Fruit fly (Drosophila melanogaster) whole organism, embryonic: ENCODE results near the gene CG12643.

Source experiments
- Atf3 ChIP-seq: fragments of 200-800 bp; sonication (Bioruptor generic); optimal IDR thresholded peaks from 3 replicates; lab custom pipeline; 2016; ENCODE audit warnings: missing biosample characterization, missing genetic modification characterization
- CG12104 ChIP-seq: fragments of 200-800 bp; sonication (Bioruptor generic); optimal IDR thresholded peaks from 3 replicates; lab custom pipeline; 2016; ENCODE audit warnings: missing biosample characterization, missing genetic modification characterization
- CG15073 ChIP-seq: fragments of 200-800 bp; sonication (Bioruptor generic); optimal IDR thresholded peaks from 2 replicates; lab custom pipeline; 2016; ENCODE audit warnings: missing biosample characterization, missing genetic modification characterization
- CG16815 ChIP-seq: fragments of 200-800 bp; sonication (Bioruptor generic); optimal IDR thresholded peaks from 3 replicates; lab custom pipeline; 2017; ENCODE audit warnings: missing biosample characterization, mild to moderate bottlenecking, missing genetic modification characterization
- CG17568 ChIP-seq: fragments of 200-800 bp; sonication (Bioruptor generic); optimal IDR thresholded peaks from 2 replicates; lab custom pipeline; 2018; ENCODE audit warnings: missing biosample characterization, mild to moderate bottlenecking, missing genetic modification characterization, moderate library complexity
- CG17829 ChIP-seq: fragments of 200-800 bp; optimal IDR thresholded peaks from 2 replicates; lab custom pipeline; 2019; ENCODE audit warnings: missing biosample characterization, mild to moderate bottlenecking, missing genetic modification characterization, moderate library complexity
- CG3281 ChIP-seq: fragments of 200-800 bp; sonication (Bioruptor generic); optimal IDR thresholded peaks from 3 replicates; lab custom pipeline; 2017; ENCODE audit warnings: missing biosample characterization, mild to moderate bottlenecking, missing genetic modification characterization
- CG3838 ChIP-seq: fragments of 200-800 bp; sonication (Bioruptor generic); optimal IDR thresholded peaks from 3 replicates; lab custom pipeline; 2016; ENCODE audit warnings: missing biosample characterization, missing genetic modification characterization
- CG4854 ChIP-seq: fragments of 200-800 bp; sonication (Bioruptor generic); optimal IDR thresholded peaks from 2 replicates; lab custom pipeline; 2016; ENCODE audit warnings: missing biosample characterization, missing genetic modification characterization, inconsistent platforms
- CG5953 ChIP-seq: fragments of 200-800 bp; sonication (Bioruptor generic); IDR thresholded peaks from 2 replicates; pipeline ENCODE4 v1.3.6; 2022; ENCODE audit warnings: missing biosample characterization, missing genetic modification characterization
- CG6813 ChIP-seq: fragments of 200-800 bp; sonication (Bioruptor generic); optimal IDR thresholded peaks from 2 replicates; lab custom pipeline; 2017; ENCODE audit warnings: missing biosample characterization, missing genetic modification characterization, mild to moderate bottlenecking, moderate library complexity, missing genetic modification reagents
- CG7372 ChIP-seq: fragments of 200-800 bp; sonication (Bioruptor generic); IDR thresholded peaks from 2 replicates; pipeline ENCODE4 v1.3.6; 2022; ENCODE audit warnings: missing biosample characterization, missing genetic modification characterization
- CG7839 ChIP-seq: fragments of 200-800 bp; sonication (Bioruptor generic); optimal IDR thresholded peaks from 3 replicates; lab custom pipeline; 2018; ENCODE audit warnings: missing biosample characterization, mild to moderate bottlenecking, missing genetic modification characterization, moderate library complexity
- CG7928 ChIP-seq: fragments of 200-800 bp; sonication (Bioruptor generic); optimal IDR thresholded peaks from 2 replicates; lab custom pipeline; 2017; ENCODE audit warnings: missing biosample characterization, mild to moderate bottlenecking, missing genetic modification characterization
- CHES-1-like ChIP-seq: fragments of 200-800 bp; sonication (Bioruptor generic); optimal IDR thresholded peaks from 2 replicates; lab custom pipeline; 2016; ENCODE audit warnings: missing biosample characterization, missing genetic modification characterization
- CTCF ChIP-seq: fragments of 200-800 bp; sonication (Bioruptor generic); optimal IDR thresholded peaks from 2 replicates; lab custom pipeline; 2017; ENCODE audit warnings: missing biosample characterization, mild to moderate bottlenecking, missing genetic modification characterization, moderate library complexity
- Dbx ChIP-seq: fragments of 200-800 bp; sonication (Bioruptor generic); IDR thresholded peaks from 3 replicates; pipeline ENCODE4 v1.3.6; 2022; ENCODE audit warnings: missing biosample characterization, missing genetic modification characterization
- GATAe ChIP-seq: fragments of 200-800 bp; sonication (Bioruptor generic); conservative IDR thresholded peaks from 2 replicates; pipeline ENCODE4 v1.3.6; 2022; ENCODE audit warnings: missing biosample characterization, missing genetic modification characterization
- Hr3 ChIP-seq: fragments of 200-800 bp; sonication (Bioruptor generic); optimal IDR thresholded peaks from 3 replicates; lab custom pipeline; 2016; ENCODE audit warnings: missing biosample characterization, missing genetic modification characterization
- Hsf ChIP-seq: fragments of 200-800 bp; sonication (Bioruptor generic); optimal IDR thresholded peaks from 3 replicates; lab custom pipeline; 2016; ENCODE audit warnings: missing biosample characterization, missing genetic modification characterization
- MBD-R2 ChIP-seq: fragments of 200-800 bp; sonication (Bioruptor generic); IDR thresholded peaks from 2 replicates; pipeline ENCODE4 v1.3.6; 2022; ENCODE audit warnings: missing biosample characterization, missing genetic modification characterization
- Ptx1 ChIP-seq: fragments of 200-800 bp; sonication (Bioruptor generic); IDR thresholded peaks from 2 replicates; pipeline ENCODE4 v1.3.6; 2022; ENCODE audit warnings: missing biosample characterization, missing genetic modification characterization
- Rfx ChIP-seq: fragments of 200-800 bp; sonication (Bioruptor generic); IDR thresholded peaks from 2 replicates; pipeline ENCODE4 v1.3.6; 2022; ENCODE audit warnings: missing biosample characterization, missing genetic modification characterization
- Scr ChIP-seq: fragments of 200-800 bp; sonication (Bioruptor generic); IDR thresholded peaks from 2 replicates; pipeline ENCODE4 v1.3.6; 2022; ENCODE audit warnings: missing biosample characterization, missing genetic modification characterization; ENCODE audit not compliant: partially characterized antibody
- Sox102F ChIP-seq: fragments of 200-800 bp; sonication (Bioruptor generic); optimal IDR thresholded peaks from 2 replicates; lab custom pipeline; 2018; ENCODE audit warnings: missing biosample characterization, mild to moderate bottlenecking, missing genetic modification characterization, moderate library complexity
- TFAM ChIP-seq: fragments of 200-800 bp; sonication (Bioruptor generic); optimal IDR thresholded peaks from 2 replicates; lab custom pipeline; 2017; ENCODE audit warnings: missing biosample characterization, missing genetic modification characterization, inconsistent platforms
- abd-A ChIP-seq: fragments of 200-800 bp; sonication (Bioruptor generic); optimal IDR thresholded peaks from 3 replicates; lab custom pipeline; 2019; ENCODE audit warnings: missing biosample characterization, mild to moderate bottlenecking, missing genetic modification characterization, moderate library complexity
- amos ChIP-seq: fragments of 200-800 bp; sonication (Bioruptor generic); IDR thresholded peaks from 2 replicates; pipeline ENCODE4 v1.3.6; 2022; ENCODE audit warnings: missing biosample characterization, missing genetic modification characterization; ENCODE audit not compliant: partially characterized antibody
- dysf ChIP-seq: fragments of 200-800 bp; sonication (Bioruptor generic); IDR thresholded peaks from 3 replicates; pipeline ENCODE4 v1.3.6; 2022; ENCODE audit warnings: missing biosample characterization, missing genetic modification characterization
- gem ChIP-seq: fragments of 200-800 bp; sonication (Bioruptor generic); optimal IDR thresholded peaks from 2 replicates; lab custom pipeline; 2019; ENCODE audit warnings: missing biosample characterization, mild to moderate bottlenecking, missing genetic modification characterization, moderate library complexity
- grau ChIP-seq: fragments of 200-800 bp; optimal IDR thresholded peaks from 3 replicates; lab custom pipeline; 2019; ENCODE audit warnings: missing biosample characterization, mild to moderate bottlenecking, missing genetic modification characterization, moderate library complexity
- ken ChIP-seq: fragments of 200-800 bp; sonication (Bioruptor generic); IDR thresholded peaks from 3 replicates; pipeline ENCODE4 v1.3.6; 2022; ENCODE audit warnings: missing biosample characterization, missing genetic modification characterization
- lmd ChIP-seq: fragments of 200-800 bp; sonication (Bioruptor generic); IDR thresholded peaks from 2 replicates; pipeline ENCODE4 v1.3.6; 2022; ENCODE audit warnings: missing biosample characterization, missing genetic modification characterization
- nmo ChIP-seq: fragments of 200-800 bp; sonication (Bioruptor generic); optimal IDR thresholded peaks from 2 replicates; lab custom pipeline; 2018; ENCODE audit warnings: missing biosample characterization, mild to moderate bottlenecking, missing genetic modification characterization, moderate library complexity
- nom ChIP-seq: fragments of 200-800 bp; sonication (Bioruptor generic); optimal IDR thresholded peaks from 2 replicates; lab custom pipeline; 2017; ENCODE audit warnings: missing biosample characterization, missing genetic modification characterization, mild to moderate bottlenecking, moderate library complexity, missing genetic modification reagents
- sd ChIP-seq: fragments of 200-800 bp; sonication (Bioruptor generic); optimal IDR thresholded peaks from 3 replicates; lab custom pipeline; 2018; ENCODE audit warnings: missing biosample characterization, mild to moderate bottlenecking, missing genetic modification characterization, moderate library complexity
- shn ChIP-seq: fragments of 200-800 bp; sonication (Bioruptor generic); optimal IDR thresholded peaks from 3 replicates; lab custom pipeline; 2016; ENCODE audit warnings: missing biosample characterization, missing genetic modification characterization
- slbo ChIP-seq: fragments of 200-800 bp; sonication (Bioruptor generic); IDR thresholded peaks from 2 replicates; pipeline ENCODE4 v1.3.6; 2022; ENCODE audit warnings: missing biosample characterization, missing genetic modification characterization
- sqz ChIP-seq: fragments of 200-800 bp; sonication (Bioruptor generic); optimal IDR thresholded peaks from 3 replicates; lab custom pipeline; 2018; ENCODE audit warnings: missing biosample characterization, mild to moderate bottlenecking, missing genetic modification characterization
- toy ChIP-seq: fragments of 200-800 bp; sonication (Bioruptor generic); IDR thresholded peaks from 2 replicates; pipeline ENCODE4 v1.3.6; 2022; ENCODE audit warnings: missing biosample characterization, missing genetic modification characterization
- trh ChIP-seq: fragments of 200-800 bp; sonication (Bioruptor generic); optimal IDR thresholded peaks from 2 replicates; lab custom pipeline; 2016; ENCODE audit warnings: missing biosample characterization, missing genetic modification characterization
- unpg ChIP-seq: fragments of 200-800 bp; sonication (Bioruptor generic); optimal IDR thresholded peaks from 3 replicates; lab custom pipeline; 2018; ENCODE audit warnings: missing biosample characterization, mild to moderate bottlenecking, missing genetic modification characterization, moderate library complexity

CG12643 gene

dm6 chrX:10244763-10245162 is 20.3 kb downstream of the CG12643 start (continued):
- TF ChIP-seq unpg (GFP tag; lab: Kevin White, UChicago), result no peak
- TF ChIP-seq Sox102F (GFP tag; lab: Kevin White, UChicago), result peak; percentile 25
- no peak for TF ChIP-seq nom
- no peak for TF ChIP-seq TFAM (GFP tag; lab: Kevin White, UChicago)
- TF ChIP-seq CG17829 (tag; lab: Kevin White, UChicago), result no peak
- no peak for TF ChIP-seq CG16815 (GFP tag; lab: Kevin White, UChicago)
- TF ChIP-seq nmo, result no peak
- no peak for TF ChIP-seq CTCF (GFP tag; lab: Kevin White, UChicago)
- 0 out of 2 replicates have a peak, but pooled peaks have one; percentile 15 for TF ChIP-seq Rfx (GFP tag; lab: Robert Waterston, UW)
- no peak for TF ChIP-seq sqz (GFP tag; lab: Kevin White, UChicago)
- TF ChIP-seq amos (GFP tag; lab: Robert Waterston, UW), result no peak
- no peak for TF ChIP-seq Hr3 (GFP tag; lab: Kevin White, UChicago)
- peak; percentile 27; the same call in 1 of the 2 replicates for TF ChIP-seq lmd (GFP tag; lab: Robert Waterston, UW)
- TF ChIP-seq trh (GFP tag; lab: Kevin White, UChicago), result no peak
- TF ChIP-seq CG12104 (GFP tag; lab: Kevin White, UChicago), result no peak
- peak; percentile 37 for TF ChIP-seq gem (tag; lab: Kevin White, UChicago)
- no peak for TF ChIP-seq toy (GFP tag; lab: Robert Waterston, UW)
- TF ChIP-seq CG17568 (GFP tag; lab: Kevin White, UChicago), result no peak
- TF ChIP-seq Hsf (GFP tag; lab: Kevin White, UChicago), result no peak
- no peak for TF ChIP-seq sd (tag; lab: Kevin White, UChicago)
- peak; percentile 45 for TF ChIP-seq slbo (GFP tag; lab: Robert Waterston, UW)
- TF ChIP-seq MBD-R2, result no peak
- TF ChIP-seq CG7839 (tag; lab: Kevin White, UChicago), result peak; percentile 7
- TF ChIP-seq Ptx1 (GFP tag; lab: Robert Waterston, UW), result 0 out of 2 replicates have a peak, but pooled peaks have one; percentile 7
- no peak for TF ChIP-seq Dbx (GFP tag; lab: Robert Waterston, UW)
- TF ChIP-seq CG3838, result no peak
- no peak for TF ChIP-seq CG4854 (GFP tag; lab: Kevin White, UChicago)
- no peak for TF ChIP-seq CG5953 (GFP tag; lab: Robert Waterston, UW)
- no peak for TF ChIP-seq Scr (GFP tag; lab: Robert Waterston, UW)
- peak; percentile 30; the same call in 1 of the 3 replicates for TF ChIP-seq dysf
- no peak for TF ChIP-seq abd-A (tag; lab: Kevin White, UChicago)
- TF ChIP-seq shn, result no peak
- TF ChIP-seq CG6813 (GFP tag; lab: Kevin White, UChicago), result no peak
- TF ChIP-seq Atf3 (GFP tag; lab: Kevin White, UChicago), result no peak
- TF ChIP-seq ken (GFP tag; lab: Robert Waterston, UW), result no peak
- no peak for TF ChIP-seq CG7372 (GFP tag; lab: Robert Waterston, UW)
- no peak for TF ChIP-seq CG15073 (GFP tag; lab: Kevin White, UChicago)
- peak; percentile 32 for TF ChIP-seq grau (tag; lab: Kevin White, UChicago)
- TF ChIP-seq CHES-1-like (GFP tag; lab: Kevin White, UChicago), result no peak
- peak; percentile 11 for TF ChIP-seq CG3281
- TF ChIP-seq GATAe (GFP tag; lab: Robert Waterston, UW), result no peak
- no peak for TF ChIP-seq CG7928 (GFP tag; lab: Kevin White, UChicago)
